Fruit fly (Drosophila melanogaster): ENCODE data around the gene Prosbeta4.
A peak's percentile ranks its signal among the peaks of the same experiment; 100 is the strongest.

DNA sequence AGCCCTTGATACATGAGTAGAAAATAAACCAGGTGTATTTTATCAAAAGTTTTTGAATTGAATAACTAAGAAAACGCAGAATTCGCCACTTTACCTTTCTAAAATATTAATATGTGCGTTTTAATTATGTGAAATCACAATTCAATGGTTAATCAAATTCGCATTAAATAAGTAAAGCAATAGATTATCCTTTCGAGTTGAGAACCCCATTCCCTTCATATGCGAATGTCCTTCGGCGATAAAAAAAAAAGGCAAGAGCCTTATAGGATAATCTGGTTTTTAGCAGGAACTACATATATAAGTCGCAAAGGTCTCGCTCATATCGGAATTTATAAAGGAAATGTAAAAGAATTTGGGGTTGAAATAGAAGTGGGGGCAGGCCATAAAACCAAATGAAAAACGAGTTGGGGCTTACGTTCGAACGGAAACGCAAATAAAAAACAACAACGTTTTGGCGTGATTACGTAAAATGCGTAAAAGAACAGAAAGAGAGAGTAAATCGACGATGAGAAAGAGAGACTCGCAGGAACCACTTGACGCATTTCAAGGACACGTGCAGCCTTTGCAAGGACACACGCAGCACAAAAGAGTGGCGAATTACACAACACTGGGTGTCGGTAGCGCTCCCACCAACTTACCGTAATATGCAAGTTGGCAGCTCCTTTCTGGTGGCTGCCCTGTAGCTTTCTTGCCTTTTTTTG lies 16.6 kb downstream of the Prosbeta4 start:
- TF ChIP-seq CG11617 (GFP tag; optimal IDR thresholded peaks at IDR 0.05) (no peak), cnc (optimal IDR thresholded peaks at IDR 0.05) (no peak), Mnt (GFP tag; optimal IDR thresholded peaks at IDR 0.05) (no peak), toe (GFP tag; optimal IDR thresholded peaks at IDR 0.05) (no peak), Crg-1 (GFP tag; optimal IDR thresholded peaks at IDR 0.05) (no peak), CG33017 (tag; optimal IDR thresholded peaks at IDR 0.05) (no peak), Clk (GFP tag; optimal IDR thresholded peaks at IDR 0.05) (no peak), CG1620 (GFP tag; optimal IDR thresholded peaks at IDR 0.05) (no peak), kay (GFP tag; ENCODE audit: borderline replicate concordance) (peak; percentile 58), Hr96 (GFP tag; optimal IDR thresholded peaks at IDR 0.05) (no peak), CG7101 (tag; optimal IDR thresholded peaks at IDR 0.05) (no peak), tj (GFP tag; optimal IDR thresholded peaks at IDR 0.05) (no peak), ovo (GFP tag; optimal IDR thresholded peaks at IDR 0.05) (no peak), pad (GFP tag; optimal IDR thresholded peaks at IDR 0.05) (no peak)

All from whole organism, adult.